Fruit fly (Drosophila melanogaster) whole organism, embryonic: ENCODE measurements around the gene Ser.

Experiments used
- CG11723 ChIP-seq: fragments of 200-800 bp; sonication (Bioruptor generic); optimal IDR thresholded peaks from 2 replicates; lab custom pipeline; 2017; ENCODE audit warnings: missing biosample characterization, mild to moderate bottlenecking, missing genetic modification characterization
- Dll ChIP-seq: fragments of 200-800 bp; sonication (Bioruptor generic); IDR thresholded peaks from 4 replicates; pipeline ENCODE4 v1.3.6; 2022; ENCODE audit warnings: missing biosample characterization, missing genetic modification characterization; ENCODE audit not compliant: partially characterized antibody
- Six4 ChIP-seq: fragments of 200-800 bp; sonication (Bioruptor generic); optimal IDR thresholded peaks from 2 replicates; lab custom pipeline; 2016; ENCODE audit warnings: missing biosample characterization, missing genetic modification characterization
- YL-1 ChIP-seq: fragments of 200-800 bp; sonication (Bioruptor generic); optimal IDR thresholded peaks from 3 replicates; lab custom pipeline; 2017; ENCODE audit warnings: missing biosample characterization, mild to moderate bottlenecking, missing genetic modification characterization
- amos ChIP-seq: fragments of 200-800 bp; sonication (Bioruptor generic); IDR thresholded peaks from 2 replicates; pipeline ENCODE4 v1.3.6; 2022; ENCODE audit warnings: missing biosample characterization, missing genetic modification characterization; ENCODE audit not compliant: partially characterized antibody
- dysf ChIP-seq: fragments of 200-800 bp; sonication (Bioruptor generic); IDR thresholded peaks from 3 replicates; pipeline ENCODE4 v1.3.6; 2022; ENCODE audit warnings: missing biosample characterization, missing genetic modification characterization
- psq ChIP-seq: fragments of 200-800 bp; sonication (Bioruptor generic); optimal IDR thresholded peaks from 2 replicates; lab custom pipeline; 2017; ENCODE audit warnings: missing biosample characterization, missing genetic modification characterization
- sna ChIP-seq: fragments of 200-800 bp; sonication (Bioruptor generic); IDR thresholded peaks from 2 replicates; pipeline ENCODE4 v1.3.6; 2022; ENCODE audit warnings: missing biosample characterization, missing genetic modification characterization; ENCODE audit not compliant: partially characterized antibody

- TF ChIP-seq amos (GFP tag; lab: Robert Waterston, UW) (no peak), YL-1 (GFP tag; lab: Kevin White, UChicago) (no peak), Six4 (GFP tag; lab: Kevin White, UChicago) (no peak), CG11723 (GFP tag; lab: Kevin White, UChicago) (no peak), Dll (GFP tag; lab: Robert Waterston, UW) (no peak), sna (GFP tag; lab: Robert Waterston, UW) (no peak), psq (GFP tag; lab: Kevin White, UChicago) (no peak), dysf (GFP tag; lab: Robert Waterston, UW) (no peak)
These were observed 8.3 kb upstream of the Ser start for dm6 chr3R:27202330-27202729.
